Fruit fly (Drosophila melanogaster) whole organism, pupa: ENCODE data around the gene CG31709.

Source experiments
- CG10348 ChIP-seq: fragments of 200-800 bp; sonication (Bioruptor generic); IDR thresholded peaks from 2 replicates; pipeline ENCODE4 v1.3.6; 2022; ENCODE audit warnings: missing biosample characterization, missing genetic modification characterization
- CG12605 ChIP-seq: fragments of 200-800 bp; sonication (Bioruptor generic); IDR thresholded peaks from 2 replicates; pipeline ENCODE4 v1.3.6; 2022; ENCODE audit warnings: missing biosample characterization, missing genetic modification characterization
- CG13204 ChIP-seq: fragments of 200-800 bp; sonication (Bioruptor generic); optimal IDR thresholded peaks from 2 replicates; lab custom pipeline; 2018; ENCODE audit warnings: missing biosample characterization, mild to moderate bottlenecking, missing genetic modification characterization, moderate library complexity
- CG15710 ChIP-seq: fragments of 200-800 bp; sonication (Bioruptor generic); optimal IDR thresholded peaks from 2 replicates; lab custom pipeline; 2018; ENCODE audit warnings: missing biosample characterization, mild to moderate bottlenecking, missing genetic modification characterization, moderate library complexity
- CG17806 ChIP-seq: fragments of 200-800 bp; sonication (Bioruptor generic); optimal IDR thresholded peaks from 2 replicates; lab custom pipeline; 2018; ENCODE audit warnings: missing biosample characterization, mild to moderate bottlenecking, missing genetic modification characterization, moderate library complexity
- CG32121 ChIP-seq: fragments of 200-800 bp; sonication (Bioruptor generic); IDR thresholded peaks from 2 replicates; pipeline ENCODE4 v1.3.6; 2022; ENCODE audit warnings: missing biosample characterization, missing genetic modification characterization
- CG4496 ChIP-seq: fragments of 200-800 bp; sonication (Bioruptor generic); IDR thresholded peaks from 3 replicates; pipeline ENCODE4 v1.3.6; 2022; ENCODE audit warnings: missing biosample characterization, missing genetic modification characterization
- CG8301 ChIP-seq: fragments of 200-800 bp; sonication (Bioruptor generic); optimal IDR thresholded peaks from 2 replicates; lab custom pipeline; 2018; ENCODE audit warnings: missing biosample characterization, mild to moderate bottlenecking, missing genetic modification characterization
- CG9948 ChIP-seq: fragments of 200-800 bp; sonication (Bioruptor generic); optimal IDR thresholded peaks from 2 replicates; lab custom pipeline; 2018; ENCODE audit warnings: missing biosample characterization, mild to moderate bottlenecking, missing genetic modification characterization, moderate library complexity
- Ets98B ChIP-seq: fragments of 200-800 bp; sonication (Bioruptor generic); IDR thresholded peaks from 2 replicates; pipeline ENCODE4 v1.3.6; 2022; ENCODE audit warnings: missing biosample characterization, missing genetic modification characterization
- Pif1B ChIP-seq: fragments of 200-800 bp; sonication (Bioruptor generic); optimal IDR thresholded peaks from 3 replicates; lab custom pipeline; 2016; ENCODE audit warnings: missing biosample characterization, missing genetic modification characterization
- Snoo ChIP-seq: fragments of 200-800 bp; sonication (Bioruptor generic); optimal IDR thresholded peaks from 3 replicates; lab custom pipeline; 2017; ENCODE audit warnings: missing biosample characterization, mild to moderate bottlenecking, missing genetic modification characterization, inconsistent platforms
- fd96Ca ChIP-seq: fragments of 200-800 bp; sonication (Bioruptor generic); IDR thresholded peaks from 3 replicates; pipeline ENCODE4 v1.3.6; 2022; ENCODE audit warnings: missing biosample characterization, missing genetic modification characterization
- gl ChIP-seq: fragments of 200-800 bp; sonication (Bioruptor generic); optimal IDR thresholded peaks from 2 replicates; lab custom pipeline; 2018; ENCODE audit warnings: missing biosample characterization, mild to moderate bottlenecking, missing genetic modification characterization

- TF ChIP-seq CG17806 (tag; lab: Kevin White, UChicago): no peak
- TF ChIP-seq CG32121: no peak
- no peak for TF ChIP-seq CG4496 (GFP tag; lab: Robert Waterston, UW)
- no peak for TF ChIP-seq Ets98B (GFP tag; lab: Robert Waterston, UW)
- no peak for TF ChIP-seq CG15710
- TF ChIP-seq CG9948 (tag; lab: Kevin White, UChicago): no peak
- TF ChIP-seq fd96Ca: no peak
- no peak for TF ChIP-seq Pif1B (GFP tag; lab: Kevin White, UChicago)
- no peak for TF ChIP-seq CG12605
- TF ChIP-seq Snoo (tag; lab: Kevin White, UChicago): no peak
- no peak for TF ChIP-seq gl (tag; lab: Kevin White, UChicago)
- no peak for TF ChIP-seq CG10348 (GFP tag; lab: Robert Waterston, UW)
- no peak for TF ChIP-seq CG8301 (tag; lab: Kevin White, UChicago)
- TF ChIP-seq CG13204 (GFP tag; lab: Kevin White, UChicago): no peak
Observed at dm6 chr2L:9615983-9616519, 36.6 kb upstream of the CG31709 start, which contains the start of gene GlcAT-S.
